Worm (Caenorhabditis elegans) whole organism, L3 larva: Measurements from ENCODE around the gene T10D4.14.

Source experiments
- ceh-16 ChIP-seq: sonication (generic microtip); optimal IDR thresholded peaks from 2 replicates; lab custom pipeline; 2017; ENCODE audit warnings: missing biosample characterization, missing genetic modification characterization
- egl-27 ChIP-seq: sonication (generic microtip); optimal IDR thresholded peaks from 4 replicates; lab custom pipeline; 2017; ENCODE audit warnings: missing biosample characterization, missing genetic modification reagents, missing genetic modification characterization
- elt-3 ChIP-seq, 3 experiments: fragments of 150-350 bp in 1 of 3; sonication (generic microtip) in 2 of 3; optimal IDR thresholded peaks; 2 replicates in 2 of 3; 4 replicates in 1 of 3; lab custom pipeline; 2014 to 2017; ENCODE audit warnings: missing biosample characterization in 3 of 3, missing genetic modification characterization in 3 of 3
- fkh-10 ChIP-seq: sonication (generic microtip); optimal IDR thresholded peaks from 2 replicates; lab custom pipeline; 2017; ENCODE audit warnings: missing biosample characterization, missing genetic modification reagents, missing genetic modification characterization
- pha-4 ChIP-seq: fragments of 150-350 bp; optimal IDR thresholded peaks from 2 replicates; lab custom pipeline; 2014; ENCODE audit warnings: missing biosample characterization, missing genetic modification reagents, missing genetic modification characterization
- skn-1 ChIP-seq: fragments of 150-350 bp; optimal IDR thresholded peaks from 2 replicates; lab custom pipeline; 2014; ENCODE audit warnings: missing biosample characterization, missing genetic modification characterization
- tbx-2 ChIP-seq: sonication (generic microtip); optimal IDR thresholded peaks from 2 replicates; lab custom pipeline; 2016; ENCODE audit warnings: mild to moderate bottlenecking, missing genetic modification characterization, missing compliant biosample characterization
- unc-39 ChIP-seq: sonication (generic microtip); optimal IDR thresholded peaks from 4 replicates; lab custom pipeline; 2017; ENCODE audit warnings: missing biosample characterization, missing genetic modification characterization
- unc-62 ChIP-seq: fragments of 150-350 bp; sonication (generic microtip); optimal IDR thresholded peaks from 4 replicates; lab custom pipeline; 2014; ENCODE audit warnings: missing biosample characterization, missing genetic modification reagents, missing genetic modification characterization
- zag-1 ChIP-seq: fragments of 150-350 bp; optimal IDR thresholded peaks from 2 replicates; lab custom pipeline; 2014; ENCODE audit warnings: missing biosample characterization, missing genetic modification characterization

DNA sequence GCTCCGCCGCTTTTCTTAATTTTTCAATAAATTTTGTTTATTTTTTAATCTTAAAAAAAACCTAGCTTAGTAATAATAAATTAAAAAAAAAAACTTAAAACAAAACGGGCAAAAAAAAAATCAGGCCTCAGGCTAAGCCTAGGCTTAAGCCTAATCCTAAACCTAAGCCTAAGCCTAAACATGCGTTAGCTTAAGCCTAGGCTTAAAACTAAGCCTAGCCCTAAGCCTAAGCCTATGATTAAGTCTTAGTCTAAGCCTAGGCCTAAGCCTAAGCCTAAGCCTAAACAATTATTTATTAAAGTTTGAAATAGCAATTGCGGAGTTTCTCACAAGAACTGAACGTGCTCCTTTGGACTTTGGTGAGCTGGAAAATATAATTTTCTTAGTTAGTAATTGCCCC is 16.2 kb downstream of the T10D4.14 start:
- TF ChIP-seq egl-27 (no peak), elt-3 (tag; optimal IDR thresholded peaks at IDR 0.05; lab: Kevin White, UChicago) (no peak), pha-4 (tag; lab: Kevin White, UChicago) (no peak), skn-1 (tag; lab: Kevin White, UChicago) (no peak), unc-62 (GFP tag; lab: Kevin White, UChicago) (no peak), unc-39 (tag; lab: Kevin White, UChicago) (no peak), tbx-2 (tag; lab: Kevin White, UChicago) (no peak), ceh-16 (tag; lab: Kevin White, UChicago) (no peak), fkh-10 (GFP tag; lab: Kevin White, UChicago) (no peak), zag-1 (no peak)
